Fruit fly (Drosophila melanogaster) Kc167 (cell line): ENCODE results near the gene Spn28Dc.

Experiments used
- Myc ChIP-seq: fragments of >200 bp; optimal IDR thresholded peaks from 2 replicates; lab custom pipeline; 2017; ENCODE audit warnings: missing external identifiers
- Sin3A ChIP-seq: fragments of >200 bp; optimal IDR thresholded peaks from 2 replicates; lab custom pipeline; 2018; ENCODE audit warnings: missing external identifiers
- h ChIP-seq: fragments of >200 bp; optimal IDR thresholded peaks from 3 replicates; lab custom pipeline; 2018; ENCODE audit warnings: missing external identifiers
- psq ChIP-seq: fragments of >200 bp; optimal IDR thresholded peaks from 2 replicates; lab custom pipeline; 2017; ENCODE audit warnings: missing external identifiers
- ttk ChIP-seq: sonication (Bioruptor generic); optimal IDR thresholded peaks from 2 replicates; lab custom pipeline; 2017; ENCODE audit warnings: missing external identifiers

DNA sequence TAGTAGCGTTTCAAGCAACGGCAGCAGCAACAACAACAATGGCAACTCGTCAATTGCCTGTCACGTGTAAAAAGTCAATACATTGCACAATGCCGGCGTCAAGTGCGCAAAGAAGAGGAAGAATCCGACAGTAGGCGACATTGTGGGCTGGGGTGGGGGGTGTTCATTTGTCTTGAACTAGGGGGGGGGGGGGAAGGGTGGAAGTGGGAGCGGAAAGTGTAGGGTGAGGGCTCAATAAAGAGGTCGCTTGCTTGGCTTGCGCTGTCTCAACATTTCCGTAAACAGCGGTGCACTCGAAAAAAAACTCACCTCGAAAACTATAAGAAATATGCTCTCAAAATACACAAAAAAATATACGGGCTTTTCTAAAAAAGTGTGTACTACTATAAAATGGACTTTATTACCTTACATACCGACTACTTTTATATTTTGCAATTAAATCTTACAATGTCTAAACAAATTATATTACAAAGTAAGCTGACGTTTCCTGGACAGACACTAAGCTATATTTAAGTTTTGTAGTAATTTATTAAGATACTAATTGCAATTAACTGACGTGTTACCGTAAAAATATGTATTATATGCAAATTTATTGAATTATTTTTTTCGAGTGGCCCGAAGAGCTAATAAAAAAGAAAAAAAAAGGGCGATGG is 41.1 kb downstream of the Spn28Dc start:
- TF ChIP-seq psq, result no peak
- no peak for TF ChIP-seq Myc (lab: Kevin White, UChicago)
- no peak for TF ChIP-seq Sin3A (lab: Kevin White, UChicago)
- no peak for TF ChIP-seq h (lab: Kevin White, UChicago)
- no peak for TF ChIP-seq ttk (lab: Kevin White, UChicago)
